Worm (Caenorhabditis elegans): ENCODE results near the gene R07C12.3.

Gene R07C12.3

ce11 chrIV:4164392-4164791 is 19.5 kb downstream of the R07C12.3 start, which contains the start of gene scrm-8:
Gene scrm-8, plus strand, starts transcription at chrIV:4164692.
- no peak for TF ChIP-seq unc-39 (tag; optimal IDR thresholded peaks at IDR 0.05)
- TF ChIP-seq bed-3 (GFP tag; optimal IDR thresholded peaks at IDR 0.05), result no peak
- no peak for TF ChIP-seq zip-8 (tag; optimal IDR thresholded peaks at IDR 0.05)
- TF ChIP-seq nhr-76 (tag; optimal IDR thresholded peaks at IDR 0.05), result no peak
- TF ChIP-seq lin-32 (GFP tag; optimal IDR thresholded peaks at IDR 0.05), result no peak
- no peak for TF ChIP-seq sptf-1 (tag; optimal IDR thresholded peaks at IDR 0.05)
- TF ChIP-seq nhr-28 (tag; optimal IDR thresholded peaks at IDR 0.05), result no peak
- TF ChIP-seq ztf-11 (tag; optimal IDR thresholded peaks at IDR 0.05), result no peak
- TF ChIP-seq lin-13 (tag; optimal IDR thresholded peaks at IDR 0.05), result no peak

ce11 chrIV:4167296-4167695 is 22.4 kb downstream of the R07C12.3 start:
- TF ChIP-seq drap-1 (GFP tag; optimal IDR thresholded peaks at IDR 0.05) (no peak), lin-13 (tag; optimal IDR thresholded peaks at IDR 0.05) (no peak), ceh-43 (GFP tag; optimal IDR thresholded peaks at IDR 0.05) (no peak), elt-3 (tag; optimal IDR thresholded peaks at IDR 0.05) (no peak), ham-2 (GFP tag; optimal IDR thresholded peaks at IDR 0.05) (no peak), nhr-28 (tag; optimal IDR thresholded peaks at IDR 0.05) (no peak), M03D4.4 (tag; optimal IDR thresholded peaks at IDR 0.05) (no peak), zip-8 (tag; optimal IDR thresholded peaks at IDR 0.05) (peak; percentile 100)

- TF ChIP-seq lsy-2 (tag; optimal IDR thresholded peaks at IDR 0.05) (peak; percentile 60), lin-13 (tag; optimal IDR thresholded peaks at IDR 0.05) (peak; percentile 4), flh-1 (GFP tag; optimal IDR thresholded peaks at IDR 0.05) (no peak), mep-1 (tag; optimal IDR thresholded peaks at IDR 0.05) (peak; percentile 41)
Measured at ce11 chrIV:4171531-4172163, 26.8 kb downstream of the R07C12.3 start, which contains the start of the genes K08D10.13 and rnp-2. Gene K08D10.13, minus strand, starts transcription at chrIV:4171581. Gene rnp-2, plus strand, starts transcription at chrIV:4172076.

- no peak for TF ChIP-seq nhr-76 (tag; optimal IDR thresholded peaks at IDR 0.05)
- TF ChIP-seq ztf-11 (tag; optimal IDR thresholded peaks at IDR 0.05), result no peak
- TF ChIP-seq unc-62 (GFP tag; optimal IDR thresholded peaks at IDR 0.05), result no peak
- TF ChIP-seq unc-120 (tag; optimal IDR thresholded peaks at IDR 0.05; ENCODE audit: poor library complexity, severe bottlenecking), result no peak
- no peak for TF ChIP-seq elt-1 (tag; optimal IDR thresholded peaks at IDR 0.05; ENCODE audit: borderline replicate concordance, insufficient read depth)
- no peak for TF ChIP-seq tbx-8 (GFP tag; optimal IDR thresholded peaks at IDR 0.05)
- TF ChIP-seq lsy-2 (tag; optimal IDR thresholded peaks at IDR 0.05), result no peak
- no peak for TF ChIP-seq drap-1 (GFP tag; optimal IDR thresholded peaks at IDR 0.05)
- no peak for TF ChIP-seq mab-5 (tag; optimal IDR thresholded peaks at IDR 0.05)
- no peak for TF ChIP-seq hlh-1 (tag; optimal IDR thresholded peaks at IDR 0.05)
- TF ChIP-seq blmp-1 (tag; optimal IDR thresholded peaks at IDR 0.05), result no peak
Measured at ce11 chrIV:4172242-4172641, 27.4 kb downstream of the R07C12.3 start.

ce11 chrIV:4173789-4174188 is 28.9 kb downstream of the R07C12.3 start, which contains the start of gene rnp-3:
Gene rnp-3, plus strand, starts transcription at chrIV:4174089.
- TF ChIP-seq lsy-2 (tag; optimal IDR thresholded peaks at IDR 0.05) (no peak), lin-32 (GFP tag; optimal IDR thresholded peaks at IDR 0.05) (no peak), M03D4.4 (tag; optimal IDR thresholded peaks at IDR 0.05) (no peak), nhr-76 (tag; optimal IDR thresholded peaks at IDR 0.05) (no peak), snpc-4 (tag; optimal IDR thresholded peaks at IDR 0.05) (no peak), ces-1 (GFP tag; optimal IDR thresholded peaks at IDR 0.05) (no peak), blmp-1 (tag; optimal IDR thresholded peaks at IDR 0.05) (no peak), pha-4 (tag; optimal IDR thresholded peaks at IDR 0.05) (no peak), ceh-83 (GFP tag; optimal IDR thresholded peaks at IDR 0.05) (no peak), nhr-28 (tag; optimal IDR thresholded peaks at IDR 0.05) (no peak), unc-62 (GFP tag; optimal IDR thresholded peaks at IDR 0.05) (no peak), mls-2 (tag; optimal IDR thresholded peaks at IDR 0.05) (no peak), mab-5 (tag; optimal IDR thresholded peaks at IDR 0.05) (no peak), hlh-1 (tag; optimal IDR thresholded peaks at IDR 0.05) (no peak), sem-2 (GFP tag; optimal IDR thresholded peaks at IDR 0.05) (no peak), unc-39 (tag; optimal IDR thresholded peaks at IDR 0.05) (no peak)

All from whole organism, mixed stage, embryonic.